Fruit fly (Drosophila melanogaster) ovary, adult (tissue): ENCODE results near the gene Frl.

ENCODE experiments used
- CG17801 ChIP-seq: fragments of 200-800 bp; optimal IDR thresholded peaks from 2 replicates; lab custom pipeline; 2019; ENCODE audit warnings: missing biosample characterization, mild to moderate bottlenecking, missing genetic modification characterization, moderate library complexity; ENCODE audit not compliant: partially characterized antibody

Gene Frl

DNA sequence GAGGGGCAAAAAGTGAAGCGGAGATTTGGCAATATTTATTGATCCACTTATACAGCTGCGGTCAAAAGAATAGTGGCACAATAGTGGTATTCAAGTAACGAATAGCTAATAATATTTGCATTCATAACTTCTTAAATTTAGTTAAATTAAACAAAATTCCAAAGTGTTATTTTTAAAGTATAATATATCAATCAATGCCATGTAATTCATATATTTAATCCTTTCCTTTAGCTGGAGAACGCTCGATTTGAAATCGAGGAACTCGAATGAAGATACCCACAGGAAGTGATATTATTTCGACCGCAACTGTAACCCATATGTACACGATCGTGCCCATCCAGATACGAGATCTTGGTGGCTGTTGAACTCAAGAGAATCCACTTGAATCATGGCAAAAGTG lies 26.2 kb downstream of the Frl start:
- TF ChIP-seq CG17801 (GFP tag; lab: Kevin White, UChicago) = no peak

DNA sequence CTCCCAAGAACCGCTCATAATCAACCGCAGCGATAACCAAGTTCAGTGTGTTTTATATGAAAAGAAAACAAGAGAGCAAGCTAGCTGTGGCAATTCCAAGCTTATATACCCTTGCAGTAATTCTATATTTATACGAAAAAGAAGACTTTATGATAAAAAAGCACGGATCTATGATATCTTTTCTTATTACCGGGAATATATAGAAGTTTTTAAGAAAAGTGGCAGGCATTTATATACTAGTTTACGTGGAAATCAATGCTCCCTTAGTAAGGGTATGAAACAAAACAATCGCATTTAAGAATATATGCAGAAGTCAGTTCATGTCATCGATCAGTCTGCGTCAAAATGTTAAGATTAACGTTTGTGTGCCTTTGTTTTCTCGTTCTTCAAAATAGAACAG lies 30.3 kb downstream of the Frl start, which contains the start of gene CG8100:
Gene CG8100, plus strand, starts transcription at position 333 of the 400 bp plus-strand sequence.
- TF ChIP-seq CG17801 (GFP tag; lab: Kevin White, UChicago) = no peak

DNA sequence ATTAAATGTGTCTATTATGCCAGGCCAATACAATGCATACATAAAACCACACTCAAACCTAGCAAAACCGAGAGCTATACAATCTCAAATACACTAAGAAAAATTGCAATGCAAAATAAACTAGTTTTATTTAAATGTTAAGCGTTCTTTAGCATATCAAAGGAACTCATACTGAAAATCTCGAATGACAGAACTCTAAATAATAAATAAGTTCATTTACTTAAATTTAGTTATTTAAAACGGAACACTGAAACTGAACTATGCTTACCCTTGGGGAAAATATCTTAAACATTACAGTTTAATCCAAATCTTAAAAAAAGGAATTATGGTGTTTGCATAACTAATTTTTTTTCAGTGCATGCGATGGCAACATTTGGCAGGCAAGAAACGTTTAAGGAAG lies 33.2 kb downstream of the Frl start:
- no peak for TF ChIP-seq CG17801 (GFP tag; lab: Kevin White, UChicago)

DNA sequence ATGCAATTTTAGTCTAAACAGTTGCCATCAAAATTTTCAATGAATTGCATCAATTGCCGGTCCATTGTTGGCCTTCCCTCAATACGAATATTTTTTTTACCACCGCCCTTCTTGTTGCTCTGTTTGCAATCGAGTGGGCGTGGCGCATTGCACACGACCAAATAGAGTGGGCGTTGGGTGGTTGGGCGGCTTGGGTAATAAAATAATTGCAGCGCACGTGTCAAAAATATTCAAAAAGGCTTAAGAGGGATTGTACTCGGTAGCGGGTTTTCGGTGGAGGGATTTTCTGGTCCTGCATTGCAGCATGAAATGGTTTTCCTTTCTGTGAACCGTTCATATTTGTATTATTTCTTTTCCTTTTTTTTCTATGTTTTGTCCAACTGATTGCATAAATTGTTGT lies 36.0 kb downstream of the Frl start:
- no peak for TF ChIP-seq CG17801 (GFP tag; lab: Kevin White, UChicago)

DNA sequence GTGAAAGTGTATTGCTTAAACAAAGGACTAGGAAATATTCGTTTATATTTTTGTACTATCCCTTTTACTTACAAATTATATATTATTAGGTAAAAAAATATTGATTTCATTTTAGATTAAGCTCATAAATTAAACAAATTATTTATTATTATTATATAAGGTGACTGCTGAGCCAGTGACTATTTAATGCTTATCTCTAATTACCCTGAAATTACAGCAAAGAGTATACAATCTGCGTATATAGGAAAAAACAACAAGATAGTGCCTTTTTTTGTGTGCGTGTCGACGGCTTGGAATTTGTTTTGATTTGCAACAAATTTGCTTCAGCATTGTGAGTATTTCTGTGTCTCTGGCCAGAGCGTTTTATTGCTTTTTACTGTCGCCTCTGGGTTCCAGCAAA lies 36.5 kb downstream of the Frl start:
- no peak for TF ChIP-seq CG17801 (GFP tag; lab: Kevin White, UChicago)

DNA sequence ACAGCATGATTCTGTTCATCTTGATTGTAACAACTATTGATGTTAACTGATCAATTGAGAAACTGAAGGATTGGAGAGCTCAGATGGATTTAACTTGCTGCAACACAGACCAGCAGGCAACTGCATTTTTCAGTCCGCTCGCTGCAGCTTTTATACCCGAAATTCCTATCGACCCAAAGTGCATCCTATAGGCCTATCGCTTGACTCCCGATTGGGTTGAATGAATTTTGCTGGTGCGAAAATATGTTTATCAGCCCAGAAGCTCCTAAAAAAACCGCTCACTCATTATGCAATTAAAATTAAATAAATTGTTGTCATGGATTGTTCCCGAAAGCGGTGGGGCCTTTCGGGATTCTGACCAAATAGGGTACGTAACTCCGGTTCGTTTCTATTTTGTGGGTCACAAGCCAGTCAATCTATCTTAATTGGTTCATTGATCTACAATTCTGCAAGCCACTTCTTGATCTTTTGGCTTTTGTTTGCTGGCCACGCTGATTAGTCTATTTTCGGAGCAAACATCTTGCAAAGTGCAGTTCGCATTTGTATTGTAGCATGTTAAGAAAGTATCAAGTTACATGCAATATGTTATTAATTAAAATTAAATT lies 45.0 kb downstream of the Frl start, which contains the start of gene Fbp1:
Gene Fbp1, minus strand, starts transcription at position 113 of the 605 bp plus-strand sequence.
- TF ChIP-seq CG17801 (GFP tag; lab: Kevin White, UChicago) = no peak

DNA sequence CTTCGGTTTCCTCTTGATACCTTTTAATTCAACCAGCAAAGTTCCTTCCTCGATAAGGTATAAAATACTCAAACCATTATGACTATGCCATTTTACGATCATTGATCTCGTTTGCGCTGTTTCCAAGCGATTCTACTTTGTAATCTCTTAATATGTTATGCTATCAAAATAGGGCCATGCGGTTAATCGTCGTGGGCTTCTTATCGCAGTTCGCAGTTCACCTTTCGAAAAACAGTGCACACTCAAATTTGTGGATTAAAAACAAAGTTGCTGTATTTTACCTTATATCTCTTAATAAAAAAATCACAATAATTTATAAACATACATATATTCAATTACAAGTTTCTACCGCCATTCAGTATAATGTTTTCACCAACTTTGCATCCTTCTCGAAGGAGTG lies 47.0 kb downstream of the Frl start:
- no peak for TF ChIP-seq CG17801 (GFP tag; lab: Kevin White, UChicago)

DNA sequence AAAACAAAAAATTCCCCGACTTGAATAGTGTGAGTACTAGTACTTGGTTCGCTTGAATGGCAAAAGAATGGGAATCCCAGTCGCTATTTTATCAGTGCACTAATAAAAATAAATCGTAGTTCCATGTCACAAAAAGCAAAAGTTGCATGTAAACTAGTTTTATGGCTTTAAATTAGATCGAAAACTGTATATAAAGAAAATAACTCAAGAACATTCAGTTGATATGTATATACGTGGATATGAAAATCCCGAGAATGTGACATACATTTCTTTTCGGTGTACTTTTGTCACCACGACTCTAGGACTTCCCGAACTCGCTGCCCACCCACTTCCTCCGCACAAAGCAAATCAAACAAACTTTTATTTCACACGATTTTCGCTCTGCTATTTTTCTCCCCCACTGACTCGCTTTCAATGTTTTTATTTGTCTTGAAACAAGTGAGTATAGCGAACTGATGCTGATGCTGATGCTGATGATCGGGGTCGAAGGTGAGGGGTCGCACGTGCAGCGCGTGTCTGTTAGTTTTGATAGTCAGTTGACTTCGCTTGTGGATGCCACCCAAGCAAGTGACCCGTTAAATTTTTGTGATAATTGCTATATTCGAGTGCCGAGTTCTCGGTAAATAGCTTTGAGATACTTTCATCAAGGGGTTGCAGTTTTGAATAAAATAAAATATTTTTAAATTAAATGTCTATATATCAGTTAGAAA lies 48.6 kb downstream of the Frl start:
- no peak for TF ChIP-seq CG17801 (GFP tag; lab: Kevin White, UChicago)

DNA sequence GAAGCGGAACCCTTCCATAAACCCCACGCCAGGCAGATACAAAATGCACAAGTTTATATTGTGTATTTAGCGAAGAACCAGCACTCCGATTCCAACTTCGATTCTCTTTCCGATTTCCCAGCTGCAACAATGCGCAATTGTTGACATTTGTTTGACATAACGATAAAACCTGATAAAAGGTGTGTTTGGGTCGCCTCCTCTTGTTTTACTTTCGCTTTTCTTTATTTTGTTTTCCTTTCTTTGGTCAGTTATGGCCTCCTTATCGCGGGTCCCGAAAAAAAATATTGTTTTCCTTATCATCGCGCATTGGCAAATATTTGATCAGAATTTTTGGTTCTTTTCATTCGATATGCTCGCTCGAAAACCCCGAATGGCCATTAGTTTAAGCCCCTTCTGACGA lies 52.0 kb downstream of the Frl start:
- no peak for TF ChIP-seq CG17801 (GFP tag; lab: Kevin White, UChicago)

DNA sequence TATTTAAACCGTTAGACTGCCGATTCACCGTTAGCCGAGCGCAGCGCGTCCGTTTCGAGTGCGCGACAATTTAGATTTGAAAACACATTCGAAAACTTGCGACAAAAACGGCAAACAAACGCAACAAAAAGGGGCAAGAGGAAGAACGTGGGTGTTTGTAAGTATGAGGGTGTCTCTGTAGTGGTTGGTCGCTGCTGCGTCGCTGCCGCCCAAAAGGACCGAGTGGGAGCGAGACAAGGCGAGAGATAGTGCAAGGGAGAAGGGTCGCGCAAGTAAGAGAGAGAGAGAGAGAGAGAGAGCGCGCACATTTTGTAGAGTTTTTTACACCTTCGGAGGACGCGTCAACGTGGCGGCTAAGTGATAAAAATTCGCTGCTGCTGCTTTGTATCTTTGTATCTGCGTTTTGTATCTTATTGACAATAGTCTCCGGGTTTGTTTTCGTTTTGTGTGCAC lies 55.1 kb downstream of the Frl start, which contains the start of gene Sox21a:
Gene Sox21a, minus strand, starts transcription at position 51 of the 453 bp plus-strand sequence.
- TF ChIP-seq CG17801 (GFP tag; lab: Kevin White, UChicago) = no peak

DNA sequence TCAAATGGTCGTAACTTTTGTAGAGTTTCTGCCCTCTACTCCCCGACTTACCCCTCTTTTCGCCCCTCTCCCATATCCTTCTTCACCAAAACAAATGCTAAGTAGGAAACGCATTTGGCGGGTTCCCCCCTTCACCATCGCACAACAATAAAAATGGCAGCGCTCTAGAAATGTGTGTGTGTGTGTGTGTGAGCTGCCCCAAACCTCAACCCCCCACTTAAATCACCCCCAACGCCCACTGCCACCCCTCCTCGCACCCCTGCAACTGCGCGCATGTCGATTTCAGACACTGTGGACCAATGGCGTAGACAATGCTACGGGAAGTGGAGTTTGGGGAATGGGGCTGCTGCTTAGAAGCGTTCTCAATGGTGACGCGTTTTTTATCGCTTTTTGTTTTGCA lies 56.8 kb downstream of the Frl start:
- no peak for TF ChIP-seq CG17801 (GFP tag; lab: Kevin White, UChicago)

DNA sequence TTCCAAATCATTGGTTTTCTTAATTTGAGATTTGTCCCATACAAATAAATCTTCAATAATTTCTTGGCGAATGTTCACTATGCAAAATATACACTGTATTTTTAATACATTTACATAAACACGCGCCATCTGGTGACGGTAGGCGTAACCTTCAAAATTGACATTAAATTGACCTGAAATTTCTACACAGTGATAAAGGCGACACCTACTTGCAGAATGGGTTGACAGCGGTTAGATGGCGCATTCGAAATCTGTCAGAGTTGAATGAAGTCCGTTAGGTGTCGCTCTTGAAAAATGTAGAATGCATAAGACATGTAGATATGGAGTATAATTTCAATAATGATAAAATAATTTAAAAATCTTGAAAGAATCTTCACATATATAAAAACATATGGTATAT lies 58.4 kb downstream of the Frl start:
- no peak for TF ChIP-seq CG17801 (GFP tag; lab: Kevin White, UChicago)

DNA sequence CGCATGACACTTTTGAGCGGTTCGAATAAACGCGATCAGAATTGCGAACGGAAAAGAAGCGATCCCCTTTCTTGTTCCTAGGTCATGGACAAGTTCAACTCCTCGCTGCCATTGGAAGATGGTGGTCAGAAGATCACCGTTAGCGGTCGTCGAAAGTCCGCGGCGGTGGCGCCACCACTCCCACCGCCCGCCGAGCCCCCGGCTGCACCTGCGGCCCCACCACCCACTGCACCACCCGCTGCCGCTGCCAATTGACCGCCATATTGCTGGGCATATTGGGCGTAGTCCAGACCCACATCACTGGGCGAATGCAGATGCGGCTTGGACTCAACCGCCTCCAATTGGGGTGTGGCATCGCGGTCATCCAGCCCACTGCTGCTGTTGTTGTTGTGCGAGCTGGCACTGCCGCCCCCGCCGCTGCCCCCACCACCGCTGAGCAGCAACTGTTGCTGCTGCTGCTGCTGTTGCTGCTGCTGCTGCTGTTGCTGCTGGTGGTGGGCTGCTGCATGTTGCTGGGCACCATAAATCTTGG lies 60.0 kb downstream of the Frl start:
- no peak for TF ChIP-seq CG17801 (GFP tag; lab: Kevin White, UChicago)

DNA sequence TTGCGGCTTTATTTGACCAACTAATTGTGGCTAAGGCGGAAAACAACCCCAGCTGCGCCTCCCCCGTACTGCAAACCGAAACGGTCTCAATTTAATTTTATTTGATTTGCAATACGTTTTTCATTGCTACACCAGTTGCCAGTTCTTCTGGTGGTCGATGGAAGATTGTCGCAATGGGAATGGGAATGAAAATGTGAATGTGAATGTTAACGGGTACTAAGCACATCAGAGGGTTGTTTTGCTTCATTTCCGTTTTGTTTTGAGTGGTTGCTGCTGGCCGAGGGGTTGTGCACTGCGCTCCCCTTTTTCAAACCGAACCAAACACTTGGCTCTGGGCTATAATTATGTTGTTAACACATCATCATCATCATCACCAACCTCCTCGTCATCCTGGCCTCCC lies 61.1 kb downstream of the Frl start:
- no peak for TF ChIP-seq CG17801 (GFP tag; lab: Kevin White, UChicago)

DNA sequence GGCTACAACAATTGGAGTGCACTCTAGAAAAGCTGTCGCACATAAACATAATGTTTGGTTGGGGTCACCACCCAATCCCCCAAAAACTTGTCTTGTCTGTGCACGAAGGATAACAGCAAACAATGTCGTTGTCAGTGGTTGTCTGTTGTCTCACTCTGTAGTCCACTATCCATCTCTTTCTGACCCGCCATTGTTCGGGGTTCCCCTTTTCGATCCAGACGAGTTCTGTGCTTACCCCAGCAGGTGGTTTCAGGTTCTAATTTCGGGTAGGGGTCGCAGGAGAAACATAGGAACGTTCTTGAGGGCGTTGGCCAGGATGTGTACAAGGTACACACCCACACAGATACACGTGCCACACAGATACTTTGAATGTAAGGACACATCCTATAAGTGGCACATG lies 65.8 kb downstream of the Frl start:
- TF ChIP-seq CG17801 (GFP tag; lab: Kevin White, UChicago) = no peak
